Worm (Caenorhabditis elegans) whole organism, L3 larva: ENCODE results near the gene syg-1.

Source experiments
- R02D3.7 ChIP-seq: fragments of 150-350 bp; optimal IDR thresholded peaks from 2 replicates; lab custom pipeline; 2014; ENCODE audit warnings: missing biosample characterization, missing genetic modification characterization
- aly-2 ChIP-seq: fragments of 150-350 bp; optimal IDR thresholded peaks from 2 replicates; lab custom pipeline; 2014; ENCODE audit warnings: missing biosample characterization, missing genetic modification characterization
- ama-1 ChIP-seq: fragments of 150-350 bp; optimal IDR thresholded peaks from 2 replicates; lab custom pipeline; 2018
- ceh-16 ChIP-seq: sonication (generic microtip); optimal IDR thresholded peaks from 2 replicates; lab custom pipeline; 2017; ENCODE audit warnings: missing biosample characterization, missing genetic modification characterization
- egl-27 ChIP-seq: sonication (generic microtip); optimal IDR thresholded peaks from 4 replicates; lab custom pipeline; 2017; ENCODE audit warnings: missing biosample characterization, missing genetic modification reagents, missing genetic modification characterization
- egl-5 ChIP-seq: fragments of 150-350 bp; optimal IDR thresholded peaks from 2 replicates; lab custom pipeline; 2017; ENCODE audit warnings: missing biosample characterization, missing genetic modification reagents, missing genetic modification characterization, inconsistent platforms
- elt-2 ChIP-seq: sonication (generic microtip); optimal IDR thresholded peaks from 2 replicates; lab custom pipeline; 2016; ENCODE audit warnings: missing genetic modification reagents, mild to moderate bottlenecking, missing genetic modification characterization, missing compliant biosample characterization
- elt-3 ChIP-seq, 3 experiments: fragments of 150-350 bp in 1 of 3; sonication (generic microtip) in 2 of 3; optimal IDR thresholded peaks; 2 replicates in 2 of 3; 4 replicates in 1 of 3; lab custom pipeline; 2014 to 2017; ENCODE audit warnings: missing biosample characterization in 3 of 3, missing genetic modification characterization in 3 of 3
- fkh-10 ChIP-seq: sonication (generic microtip); optimal IDR thresholded peaks from 2 replicates; lab custom pipeline; 2017; ENCODE audit warnings: missing biosample characterization, missing genetic modification reagents, missing genetic modification characterization
- fkh-2 ChIP-seq: fragments of 150-350 bp; optimal IDR thresholded peaks from 2 replicates; lab custom pipeline; 2014; ENCODE audit warnings: missing biosample characterization, missing genetic modification reagents, missing genetic modification characterization
- hmg-11 ChIP-seq: sonication (generic microtip); optimal IDR thresholded peaks from 2 replicates; lab custom pipeline; 2016; ENCODE audit warnings: missing genetic modification characterization, missing compliant biosample characterization
- lin-15B ChIP-seq: fragments of 150-350 bp; optimal IDR thresholded peaks from 2 replicates; lab custom pipeline; 2014; ENCODE audit warnings: missing biosample characterization, missing genetic modification characterization
- lin-39 ChIP-seq: fragments of 150-350 bp; optimal IDR thresholded peaks from 2 replicates; lab custom pipeline; 2018; ENCODE audit warnings: missing biosample characterization, missing genetic modification reagents, missing genetic modification characterization
- nfya-1 ChIP-seq: sonication (generic microtip); optimal IDR thresholded peaks from 2 replicates; lab custom pipeline; 2017; ENCODE audit warnings: missing genetic modification characterization, mild to moderate bottlenecking, missing compliant biosample characterization, antibody characterized with exemption, moderate library complexity; ENCODE audit not compliant: insufficient read depth
- nhr-11 ChIP-seq: fragments of 150-350 bp; optimal IDR thresholded peaks from 2 replicates; lab custom pipeline; 2014; ENCODE audit warnings: missing biosample characterization, missing genetic modification characterization
- nhr-12 ChIP-seq: fragments of 150-350 bp; optimal IDR thresholded peaks from 2 replicates; lab custom pipeline; 2014; ENCODE audit warnings: missing biosample characterization, missing genetic modification characterization
- nhr-23 ChIP-seq: fragments of 150-350 bp; optimal IDR thresholded peaks from 2 replicates; lab custom pipeline; 2014; ENCODE audit warnings: missing biosample characterization, missing genetic modification reagents, missing genetic modification characterization
- nhr-237 ChIP-seq: fragments of 150-350 bp; optimal IDR thresholded peaks from 2 replicates; lab custom pipeline; 2014; ENCODE audit warnings: missing biosample characterization, missing genetic modification characterization
- nhr-25 ChIP-seq: sonication (generic microtip); optimal IDR thresholded peaks from 2 replicates; lab custom pipeline; 2017; ENCODE audit warnings: missing biosample characterization, missing genetic modification characterization
- nhr-67 ChIP-seq: fragments of 150-350 bp; optimal IDR thresholded peaks from 2 replicates; lab custom pipeline; 2014; ENCODE audit warnings: missing biosample characterization, missing genetic modification characterization
- nhr-77 ChIP-seq: fragments of 150-350 bp; optimal IDR thresholded peaks from 2 replicates; lab custom pipeline; 2014; ENCODE audit warnings: missing biosample characterization, missing genetic modification characterization
- pha-4 ChIP-seq: fragments of 150-350 bp; optimal IDR thresholded peaks from 2 replicates; lab custom pipeline; 2014; ENCODE audit warnings: missing biosample characterization, missing genetic modification reagents, missing genetic modification characterization
- pqm-1 ChIP-seq: fragments of 150-350 bp; optimal IDR thresholded peaks from 2 replicates; lab custom pipeline; 2017; ENCODE audit warnings: missing biosample characterization, missing genetic modification characterization, inconsistent platforms
- sea-2 ChIP-seq: fragments of 150-350 bp; sonication (generic microtip); optimal IDR thresholded peaks from 4 replicates; lab custom pipeline; 2014; ENCODE audit warnings: missing biosample characterization, missing genetic modification reagents, missing genetic modification characterization
- snpc-4 ChIP-seq: fragments of 150-350 bp; optimal IDR thresholded peaks from 2 replicates; lab custom pipeline; 2014; ENCODE audit warnings: missing biosample characterization, missing genetic modification characterization
- unc-62 ChIP-seq: fragments of 150-350 bp; sonication (generic microtip); optimal IDR thresholded peaks from 4 replicates; lab custom pipeline; 2014; ENCODE audit warnings: missing biosample characterization, missing genetic modification reagents, missing genetic modification characterization
- ztf-11 ChIP-seq: fragments of 150-350 bp; optimal IDR thresholded peaks from 2 replicates; lab custom pipeline; 2014; ENCODE audit warnings: missing biosample characterization, missing genetic modification characterization
- ztf-4 ChIP-seq: fragments of 150-350 bp; optimal IDR thresholded peaks from 2 replicates; lab custom pipeline; 2014; ENCODE audit warnings: missing biosample characterization, missing genetic modification characterization

Gene syg-1

DNA sequence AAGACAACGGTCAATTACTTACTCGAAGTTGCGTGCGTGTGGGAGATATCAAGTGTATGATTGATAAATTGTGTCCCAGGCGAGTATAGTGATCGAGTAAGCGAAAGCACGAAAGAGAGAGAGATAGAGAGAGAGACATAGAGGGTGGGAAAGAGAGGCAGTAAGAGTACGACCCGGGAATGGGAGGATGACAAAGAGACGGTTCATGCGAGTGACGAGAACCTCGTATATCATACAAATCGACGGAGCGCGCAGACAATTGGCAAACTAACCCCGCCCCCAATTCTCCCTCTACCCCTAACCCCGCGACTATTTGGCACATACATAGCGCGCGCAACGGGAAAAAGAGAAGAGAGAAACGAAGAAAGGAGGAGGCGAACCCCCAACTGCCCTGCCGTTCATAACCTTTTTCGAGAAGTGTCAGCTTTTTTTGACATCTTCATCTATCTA is 19.2 kb downstream of the syg-1 start, which contains the start of gene rabr-1 (continued):
- TF ChIP-seq nhr-11: no peak
- no peak for TF ChIP-seq snpc-4 (tag; lab: Kevin White, UChicago)
- peak; percentile 14 for TF ChIP-seq elt-2 (tag; lab: Kevin White, UChicago)
- TF ChIP-seq nhr-23 (tag; lab: Kevin White, UChicago): peak; percentile 49
- no peak for TF ChIP-seq ztf-11 (tag; lab: Kevin White, UChicago)
- TF ChIP-seq egl-27 (tag; lab: Kevin White, UChicago): no peak
- no peak for TF ChIP-seq ztf-4 (tag; lab: Kevin White, UChicago)
- TF ChIP-seq lin-15B: no peak
- TF ChIP-seq nhr-77: no peak
- no peak for TF ChIP-seq nhr-12
- TF ChIP-seq, all 47 proteins: peak for 10

DNA sequence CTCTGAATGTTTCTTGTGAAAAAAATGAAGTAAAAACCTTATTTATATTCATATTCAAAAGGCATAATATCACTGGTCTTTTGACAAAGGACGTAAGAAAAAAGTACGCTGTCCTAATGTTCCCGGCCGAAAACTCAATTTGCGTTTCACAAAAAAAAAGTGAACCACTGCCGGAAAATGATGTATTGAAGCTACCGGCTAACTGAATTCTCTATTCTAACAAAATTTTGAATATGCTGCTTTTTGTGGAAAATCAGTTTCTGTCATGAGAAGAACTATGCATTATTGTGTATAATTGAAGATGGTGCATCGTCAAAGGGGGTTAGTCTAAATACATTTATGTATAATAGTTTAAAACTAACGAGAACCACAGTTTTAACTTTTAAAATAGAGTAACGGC is 20.8 kb downstream of the syg-1 start:
- TF ChIP-seq fkh-10 (GFP tag; lab: Kevin White, UChicago) (peak; percentile 96), egl-27 (tag; lab: Kevin White, UChicago) (no peak)

DNA sequence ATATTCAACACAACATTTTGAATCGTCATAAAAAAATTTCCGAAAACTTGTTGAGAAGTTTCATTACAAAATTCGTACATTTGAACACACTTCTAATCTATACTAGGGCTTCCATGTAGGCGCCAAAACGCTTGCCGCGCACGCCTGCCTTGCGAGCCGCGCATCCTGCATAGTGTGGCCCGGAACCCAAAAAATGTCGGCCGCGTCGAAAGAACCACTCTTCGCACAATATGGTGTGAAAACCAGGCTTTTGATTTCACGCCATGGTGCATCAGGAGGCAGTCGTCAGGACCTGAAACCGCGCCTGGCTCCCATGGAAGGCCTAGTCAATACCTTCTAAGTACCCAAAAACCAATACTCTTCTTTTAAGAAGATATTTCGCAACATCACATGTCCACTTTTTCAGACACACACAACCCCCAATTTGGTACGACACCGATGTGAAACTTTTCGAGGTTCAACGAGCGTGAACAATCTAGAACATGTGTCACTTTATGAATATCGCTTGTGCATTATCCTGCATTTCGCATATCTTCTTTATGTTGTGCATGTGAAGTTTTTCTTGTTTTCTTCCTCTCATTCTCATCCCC is 21.4 kb downstream of the syg-1 start:
- no peak for TF ChIP-seq ztf-11 (tag; lab: Kevin White, UChicago)
- no peak for TF ChIP-seq ztf-4 (tag; lab: Kevin White, UChicago)
- no peak for TF ChIP-seq sea-2 (GFP tag; lab: Kevin White, UChicago)
- no peak for TF ChIP-seq egl-5 (tag; lab: Kevin White, UChicago)

DNA sequence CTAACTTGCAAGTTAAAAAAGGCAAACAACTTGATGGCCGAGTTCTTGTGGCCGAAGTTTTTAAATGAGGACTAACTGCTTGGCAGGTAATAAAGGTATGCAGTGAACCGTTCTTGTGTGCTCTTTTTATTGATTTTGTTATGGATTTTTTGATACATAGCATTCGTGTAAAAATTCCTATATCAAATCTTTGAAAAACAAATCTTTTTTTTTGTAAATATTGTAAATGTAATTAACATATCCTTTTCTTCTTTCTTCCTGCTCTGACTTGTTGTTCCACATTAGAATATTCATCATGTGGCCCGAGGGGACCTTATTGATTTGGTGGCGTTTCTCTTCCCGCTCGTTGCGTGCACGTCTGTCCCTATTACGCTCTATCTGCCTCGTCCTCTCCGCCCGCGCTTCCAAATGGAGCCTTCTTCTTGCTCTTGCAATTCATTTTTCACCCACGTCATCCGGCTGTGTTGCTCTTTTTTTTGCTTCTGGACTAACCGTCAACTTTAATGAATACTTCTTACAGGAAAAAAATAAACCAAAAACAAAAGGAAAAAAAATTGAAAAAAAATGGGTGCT is 26.5 kb downstream of the syg-1 start, which contains the start of gene hid-1:
hid-1 (plus strand) TSS at position 523 of the 573 bp plus-strand sequence.
- peak; percentile 38 for TF ChIP-seq nfya-1 (tag; lab: Kevin White, UChicago)
- TF ChIP-seq pha-4 (tag; lab: Kevin White, UChicago): peak; percentile 30
- no peak for TF ChIP-seq snpc-4 (tag; lab: Kevin White, UChicago)
- peak; percentile 69 for TF ChIP-seq hmg-11 (tag; lab: Kevin White, UChicago)
- TF ChIP-seq fkh-10 (GFP tag; lab: Kevin White, UChicago): peak; percentile 20
- TF ChIP-seq fkh-2: no peak
- peak; percentile 4 for TF ChIP-seq elt-2 (tag; lab: Kevin White, UChicago)
- no peak for TF ChIP-seq elt-3 (tag; optimal IDR thresholded peaks at IDR 0.05; lab: Kevin White, UChicago)
- TF ChIP-seq lin-39 (tag; lab: Kevin White, UChicago): peak; percentile 62

DNA sequence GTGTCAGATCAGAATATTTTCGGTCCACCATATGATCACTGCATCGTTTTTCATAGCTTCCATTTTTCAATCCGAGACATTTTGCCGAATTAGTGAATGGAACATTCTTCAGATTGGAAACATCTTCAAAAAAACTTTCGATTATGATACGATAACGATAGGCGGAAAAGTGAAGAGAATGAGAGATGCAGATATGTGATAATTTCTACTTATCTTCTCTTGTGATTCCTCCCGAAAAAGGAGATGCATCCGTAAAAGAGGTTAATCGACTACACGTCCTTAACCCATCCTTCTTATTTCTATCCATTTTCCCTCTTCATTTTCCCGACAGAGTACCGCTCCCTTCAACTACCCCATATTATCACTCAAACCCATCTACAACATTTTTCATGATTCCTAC is 32.0 kb downstream of the syg-1 start, which contains the start of gene K02E10.4:
K02E10.4 (plus strand) TSS at position 186 of the 400 bp plus-strand sequence.
- TF ChIP-seq nhr-23 (tag; lab: Kevin White, UChicago) (peak; percentile 46), nhr-25 (tag; lab: Kevin White, UChicago) (no peak)

DNA sequence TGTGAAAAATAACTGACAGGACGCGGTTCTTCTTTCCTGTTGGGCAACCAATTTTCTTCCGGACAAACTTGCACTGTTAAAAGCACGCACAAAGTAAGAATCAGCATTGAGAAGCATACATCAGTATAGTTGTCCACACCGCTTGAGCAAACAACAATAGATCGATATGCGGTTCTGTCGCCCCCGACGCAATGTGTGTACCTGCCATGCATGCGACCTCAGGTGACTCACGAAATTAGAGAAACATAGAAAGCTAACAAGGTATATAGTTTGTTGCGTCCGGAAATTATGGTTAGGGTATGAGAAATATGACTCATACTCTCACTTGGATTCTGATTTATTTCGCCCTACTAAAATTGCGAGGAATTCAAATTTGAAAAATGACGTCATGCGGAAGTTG is 32.5 kb downstream of the syg-1 start, which contains the start of gene K02E10.6:
K02E10.6 (minus strand) TSS at position 149 of the 400 bp plus-strand sequence.
- TF ChIP-seq unc-62: no peak
- TF ChIP-seq pqm-1 (tag; lab: Kevin White, UChicago): peak; percentile 9

DNA sequence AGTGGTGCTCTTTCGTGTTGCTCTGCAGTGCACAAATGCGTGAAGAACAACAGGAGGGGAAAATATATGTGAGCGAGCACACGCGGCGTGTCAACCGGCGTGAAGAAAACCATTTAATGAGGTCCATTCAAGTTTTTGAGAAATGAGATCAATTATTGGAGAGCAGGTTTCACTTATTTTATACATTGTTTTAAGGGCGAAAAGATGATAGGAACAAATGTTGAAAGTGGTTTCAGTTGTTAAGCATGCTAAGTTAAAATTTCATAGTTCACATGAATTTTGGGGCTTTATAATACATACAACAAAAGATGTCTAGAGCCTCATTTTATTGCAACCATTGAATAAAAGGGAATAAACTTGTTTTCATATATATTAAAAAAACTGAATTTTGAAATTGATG is 36.3 kb downstream of the syg-1 start, which contains the start of gene K02E10.5:
K02E10.5 (minus strand) TSS at position 101 of the 400 bp plus-strand sequence.
- TF ChIP-seq ceh-16 (no peak), nhr-67 (tag; lab: Kevin White, UChicago) (no peak), aly-2 (no peak), egl-5 (tag; lab: Kevin White, UChicago) (no peak), fkh-10 (GFP tag; lab: Kevin White, UChicago) (no peak), ama-1 (lab: Kevin White, UChicago) (no peak), nhr-237 (tag; lab: Kevin White, UChicago) (no peak), ztf-11 (tag; lab: Kevin White, UChicago) (no peak), R02D3.7 (tag; lab: Kevin White, UChicago) (no peak)
